Worm (Caenorhabditis elegans): ENCODE data around the gene H13N06.7.

DNA sequence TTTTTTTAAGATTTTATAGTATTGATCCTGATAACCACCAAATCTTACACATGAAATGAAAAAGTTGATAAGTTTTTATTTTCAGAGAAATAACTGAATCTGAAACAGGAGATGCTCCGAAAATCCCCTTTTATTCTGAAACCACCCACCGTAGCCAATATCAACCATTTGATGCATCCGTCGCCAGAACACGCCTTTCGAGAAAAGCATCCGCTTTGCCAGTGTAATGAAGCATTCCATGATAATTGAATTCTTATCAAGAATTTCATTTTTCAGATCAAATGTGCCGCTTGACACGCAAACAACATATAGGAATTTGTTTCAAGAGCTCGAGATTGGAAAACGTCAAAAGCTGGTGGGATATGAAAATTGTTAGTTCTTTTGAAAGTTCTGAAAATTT is 1.9 kb downstream of the H13N06.7 start, which contains the start of gene tbh-1:
- TF ChIP-seq T22C8.4 (GFP tag; IDR thresholded peaks at IDR 0.05) (no peak), ztf-29 (GFP tag; IDR thresholded peaks at IDR 0.05) (no peak), ztf-23 (GFP tag; IDR thresholded peaks at IDR 0.05) (no peak), klf-2 (GFP tag; conservative IDR thresholded peaks at IDR 0.05) (no peak), med-1 (GFP tag; optimal IDR thresholded peaks at IDR 0.05; ENCODE audit: insufficient read depth) (no peak), ref-1 (GFP tag; conservative IDR thresholded peaks at IDR 0.05) (no peak), cog-1 (tag; optimal IDR thresholded peaks at IDR 0.05) (no peak), flt-1 (GFP tag; IDR thresholded peaks at IDR 0.05) (no peak)

Data from whole organism, midembryonic.